Fruit fly (Drosophila melanogaster) whole organism, wandering third instar larva: Measurements from ENCODE around the gene Mst57Da.

ENCODE experiments used
- CrebA ChIP-seq: fragments of 200-800 bp; sonication (Bioruptor generic); optimal IDR thresholded peaks from 2 replicates; lab custom pipeline; 2016; ENCODE audit warnings: missing biosample characterization, mild to moderate bottlenecking, missing genetic modification characterization, borderline replicate concordance
- GATAd ChIP-seq: sonication (Bioruptor generic); optimal IDR thresholded peaks from 2 replicates; lab custom pipeline; 2016; ENCODE audit warnings: missing biosample characterization, missing genetic modification characterization
- Hr83 ChIP-seq: fragments of 200-300 bp; sonication (Bioruptor generic); optimal IDR thresholded peaks from 2 replicates; lab custom pipeline; 2016; ENCODE audit warnings: missing biosample characterization, mild to moderate bottlenecking, missing genetic modification characterization, moderate library complexity; ENCODE audit not compliant: poor library complexity, severe bottlenecking
- OdsH ChIP-seq: fragments of 200-800 bp; sonication (Bioruptor generic); optimal IDR thresholded peaks from 2 replicates; lab custom pipeline; 2016; ENCODE audit warnings: missing biosample characterization, mild to moderate bottlenecking, missing genetic modification characterization
- br ChIP-seq: fragments of 200-800 bp; sonication (Bioruptor generic); optimal IDR thresholded peaks from 2 replicates; lab custom pipeline; 2016; ENCODE audit warnings: missing biosample characterization, missing genetic modification characterization
- dsf ChIP-seq: sonication (Bioruptor generic); optimal IDR thresholded peaks from 2 replicates; lab custom pipeline; 2016; ENCODE audit warnings: missing biosample characterization, missing genetic modification characterization, borderline replicate concordance
- h ChIP-seq: fragments of 200-800 bp; sonication (Bioruptor generic); optimal IDR thresholded peaks from 3 replicates; lab custom pipeline; 2016; ENCODE audit warnings: missing biosample characterization, mild to moderate bottlenecking, missing genetic modification characterization
- lola ChIP-seq: fragments of >200 bp; optimal IDR thresholded peaks from 2 replicates; lab custom pipeline; 2017; ENCODE audit warnings: missing biosample characterization, missing genetic modification characterization
- psq ChIP-seq: fragments of 200-800 bp; sonication (Bioruptor generic); optimal IDR thresholded peaks from 3 replicates; lab custom pipeline; 2017; ENCODE audit warnings: missing biosample characterization, mild to moderate bottlenecking, missing genetic modification characterization, moderate library complexity
- usp ChIP-seq: fragments of >200 bp; optimal IDR thresholded peaks from 2 replicates; lab custom pipeline; 2017; ENCODE audit warnings: missing biosample characterization, missing genetic modification characterization

dm6 chr3R:25806145-25806544, 25.6 kb downstream of the Mst57Da start, which contains the start of gene BG642167:
- TF ChIP-seq psq (GFP tag; lab: Kevin White, UChicago) (no peak), usp (GFP tag; lab: Kevin White, UChicago) (no peak), lola (GFP tag; lab: Kevin White, UChicago) (no peak), OdsH (GFP tag; lab: Kevin White, UChicago) (no peak), Hr83 (GFP tag; lab: Kevin White, UChicago) (no peak), CrebA (GFP tag; lab: Kevin White, UChicago) (no peak), dsf (GFP tag; lab: Kevin White, UChicago) (no peak), br (GFP tag; lab: Kevin White, UChicago) (no peak), GATAd (no peak), h (GFP tag; lab: Kevin White, UChicago) (no peak)
